Worm (Caenorhabditis elegans) whole organism, early embryonic: ENCODE results near the gene C09G9.5.
A peak's percentile ranks its signal among the peaks of the same experiment; 100 is the strongest.

ENCODE experiments used
- B0310.2 ChIP-seq: sonication (generic microtip); optimal IDR thresholded peaks from 2 replicates; lab custom pipeline; 2016; ENCODE audit warnings: mild to moderate bottlenecking, missing genetic modification characterization, missing compliant biosample characterization
- F13C5.2 ChIP-seq: sonication (generic microtip); optimal IDR thresholded peaks from 2 replicates; lab custom pipeline; 2017; ENCODE audit warnings: mild to moderate bottlenecking, missing genetic modification characterization, inconsistent platforms, missing compliant biosample characterization
- aly-1 ChIP-seq: sonication (generic microtip); optimal IDR thresholded peaks from 2 replicates; lab custom pipeline; 2016; ENCODE audit warnings: missing genetic modification characterization, missing compliant biosample characterization
- ama-1 ChIP-seq: fragments of 150-350 bp; optimal IDR thresholded peaks from 2 replicates; lab custom pipeline; 2014
- ceh-13 ChIP-seq: fragments of 200-800 bp; sonication (Bioruptor generic); optimal IDR thresholded peaks from 2 replicates; lab custom pipeline; 2018; ENCODE audit warnings: mild to moderate bottlenecking, missing genetic modification characterization, missing compliant biosample characterization
- ceh-36 ChIP-seq: sonication (generic microtip); optimal IDR thresholded peaks from 2 replicates; lab custom pipeline; 2016; ENCODE audit warnings: missing genetic modification characterization, inconsistent platforms, missing compliant biosample characterization
- ets-7 ChIP-seq: sonication (generic microtip); optimal IDR thresholded peaks from 2 replicates; lab custom pipeline; 2016; ENCODE audit warnings: missing genotype, missing genetic modification characterization, missing compliant biosample characterization
- flt-1 ChIP-seq: fragments of 200-800 bp; sonication (Bioruptor generic); IDR thresholded peaks from 2 replicates; pipeline ENCODE4 v1.3.6; 2022; ENCODE audit warnings: missing genetic modification characterization, missing compliant biosample characterization
- hmbx-1 ChIP-seq: sonication (generic microtip); optimal IDR thresholded peaks from 2 replicates; lab custom pipeline; 2016; ENCODE audit warnings: mild to moderate bottlenecking, missing genetic modification characterization, missing compliant biosample characterization
- hmg-4 ChIP-seq: fragments of 200-800 bp; sonication (Bioruptor generic); optimal IDR thresholded peaks from 2 replicates; lab custom pipeline; 2018; ENCODE audit warnings: mild to moderate bottlenecking, missing genetic modification characterization, missing compliant biosample characterization
- hnd-1 ChIP-seq: sonication (generic microtip); optimal IDR thresholded peaks from 2 replicates; lab custom pipeline; 2016; ENCODE audit warnings: missing genetic modification characterization, missing compliant biosample characterization
- pes-1 ChIP-seq: fragments of 200-800 bp; sonication (Bioruptor generic); IDR thresholded peaks from 2 replicates; pipeline ENCODE4 v1.3.6; 2022; ENCODE audit warnings: missing genetic modification reagents, missing genetic modification characterization, missing compliant biosample characterization
- scrt-1 ChIP-seq: fragments of 200-800 bp; sonication (Bioruptor generic); IDR thresholded peaks from 2 replicates; pipeline ENCODE4 v1.3.6; 2022; ENCODE audit warnings: missing genetic modification characterization, missing compliant biosample characterization
- sea-1 ChIP-seq: fragments of 200-800 bp; sonication (Bioruptor generic); conservative IDR thresholded peaks from 2 replicates; pipeline ENCODE4 v1.3.6; 2022; ENCODE audit warnings: missing genetic modification characterization, missing compliant biosample characterization
- tbx-11 ChIP-seq: fragments of 200-800 bp; sonication (Bioruptor generic); IDR thresholded peaks from 2 replicates; pipeline ENCODE4 v1.3.6; 2022; ENCODE audit warnings: missing genetic modification characterization, missing compliant biosample characterization
- tbx-37 ChIP-seq: fragments of 200-800 bp; sonication (Bioruptor generic); conservative IDR thresholded peaks from 2 replicates; pipeline ENCODE4 v1.3.6; 2022; ENCODE audit warnings: missing genetic modification reagents, missing genetic modification characterization, missing compliant biosample characterization
- tra-4 ChIP-seq: sonication (generic microtip); optimal IDR thresholded peaks from 2 replicates; lab custom pipeline; 2017; ENCODE audit warnings: missing genetic modification characterization, missing compliant biosample characterization

Gene C09G9.5

ce11 chrIV:8879810-8880209 is 6.5 kb upstream of the C09G9.5 start, which contains the start of gene npax-4:
TSS of gene npax-4 (minus strand) at chrIV:8879910.
- TF ChIP-seq flt-1 (GFP tag; lab: Robert Waterston, UW) (no peak), hmg-4 (GFP tag; lab: Kevin White, UChicago) (no peak), hmbx-1 (tag; lab: Kevin White, UChicago) (no peak), tbx-11 (GFP tag; lab: Robert Waterston, UW) (no peak), ceh-36 (tag; lab: Kevin White, UChicago) (no peak), ama-1 (lab: Kevin White, UChicago) (no peak), scrt-1 (GFP tag; lab: Robert Waterston, UW) (no peak), aly-1 (no peak)

ce11 chrIV:8881181-8881580 is 5.1 kb upstream of the C09G9.5 start, which contains the start of gene C09G9.8:
TSS of gene C09G9.8 (plus strand) at chrIV:8881481.
- TF ChIP-seq B0310.2 (tag; lab: Kevin White, UChicago) (no peak), pes-1 (GFP tag; lab: Robert Waterston, UW) (no peak), tbx-37 (GFP tag; lab: Robert Waterston, UW) (no peak), scrt-1 (GFP tag; lab: Robert Waterston, UW) (no peak), sea-1 (GFP tag; lab: Robert Waterston, UW) (no peak), tbx-11 (GFP tag; lab: Robert Waterston, UW) (no peak), F13C5.2 (tag; lab: Kevin White, UChicago) (no peak), tra-4 (tag; lab: Kevin White, UChicago) (no peak), hmbx-1 (tag; lab: Kevin White, UChicago) (no peak), aly-1 (no peak), hmg-4 (GFP tag; lab: Kevin White, UChicago) (no peak), ama-1 (lab: Kevin White, UChicago) (no peak), ceh-13 (GFP tag; lab: Kevin White, UChicago) (no peak), ceh-36 (tag; lab: Kevin White, UChicago) (no peak), flt-1 (GFP tag; lab: Robert Waterston, UW) (no peak), ets-7 (tag; lab: Kevin White, UChicago) (no peak)

- no peak for TF ChIP-seq hnd-1 (tag; lab: Kevin White, UChicago)
- no peak for TF ChIP-seq ama-1 (lab: Kevin White, UChicago)
- no peak for TF ChIP-seq F13C5.2 (tag; lab: Kevin White, UChicago)
- TF ChIP-seq ceh-36 (tag; lab: Kevin White, UChicago) = no peak
These were observed 2.2 kb downstream of the C09G9.5 start, which contains the start of gene oma-1 for ce11 chrIV:8888525-8889026. TSS of gene oma-1 (plus strand) at chrIV:8888976.

ce11 chrIV:8891131-8891530 is 4.8 kb downstream of the C09G9.5 start, which contains the start of gene spr-2:
TSS of gene spr-2 (plus strand) at chrIV:8891462.
- TF ChIP-seq B0310.2 (tag; lab: Kevin White, UChicago) = no peak
- TF ChIP-seq ceh-36 (tag; lab: Kevin White, UChicago) = no peak
- no peak for TF ChIP-seq hnd-1 (tag; lab: Kevin White, UChicago)
- no peak for TF ChIP-seq sea-1 (GFP tag; lab: Robert Waterston, UW)
- TF ChIP-seq tra-4 (tag; lab: Kevin White, UChicago) = no peak
- no peak for TF ChIP-seq ets-7 (tag; lab: Kevin White, UChicago)
- no peak for TF ChIP-seq ama-1 (lab: Kevin White, UChicago)
- no peak for TF ChIP-seq hmg-4 (GFP tag; lab: Kevin White, UChicago)
- TF ChIP-seq tbx-37 (GFP tag; lab: Robert Waterston, UW) = no peak
- TF ChIP-seq tbx-11 (GFP tag; lab: Robert Waterston, UW) = no peak
- no peak for TF ChIP-seq pes-1 (GFP tag; lab: Robert Waterston, UW)
- TF ChIP-seq flt-1 (GFP tag; lab: Robert Waterston, UW) = no peak
- no peak for TF ChIP-seq hmbx-1 (tag; lab: Kevin White, UChicago)
- TF ChIP-seq ceh-13 (GFP tag; lab: Kevin White, UChicago) = no peak
- TF ChIP-seq aly-1 = no peak

ce11 chrIV:8892558-8892957 is 6.2 kb downstream of the C09G9.5 start, which contains the start of gene C27B7.2:
TSS of gene C27B7.2 (plus strand) at chrIV:8892858.
- TF ChIP-seq F13C5.2 (tag; lab: Kevin White, UChicago) = no peak
- TF ChIP-seq aly-1 = no peak
- no peak for TF ChIP-seq tbx-37 (GFP tag; lab: Robert Waterston, UW)
- TF ChIP-seq sea-1 (GFP tag; lab: Robert Waterston, UW) = no peak
- no peak for TF ChIP-seq tbx-11 (GFP tag; lab: Robert Waterston, UW)
- no peak for TF ChIP-seq ets-7 (tag; lab: Kevin White, UChicago)
- no peak for TF ChIP-seq ceh-36 (tag; lab: Kevin White, UChicago)
- TF ChIP-seq hmbx-1 (tag; lab: Kevin White, UChicago) = no peak
- TF ChIP-seq ceh-13 (GFP tag; lab: Kevin White, UChicago) = no peak
- no peak for TF ChIP-seq flt-1 (GFP tag; lab: Robert Waterston, UW)
- no peak for TF ChIP-seq hmg-4 (GFP tag; lab: Kevin White, UChicago)
- TF ChIP-seq hnd-1 (tag; lab: Kevin White, UChicago) = no peak
- TF ChIP-seq pes-1 (GFP tag; lab: Robert Waterston, UW) = no peak
- TF ChIP-seq B0310.2 (tag; lab: Kevin White, UChicago) = no peak
- no peak for TF ChIP-seq ama-1 (lab: Kevin White, UChicago)
- no peak for TF ChIP-seq scrt-1 (GFP tag; lab: Robert Waterston, UW)
- no peak for TF ChIP-seq tra-4 (tag; lab: Kevin White, UChicago)

ce11 chrIV:8893746-8894145 is 7.4 kb downstream of the C09G9.5 start, which contains the start of gene rad-54.L2:
TSS of gene rad-54.L2 (plus strand) at chrIV:8894077.
- TF ChIP-seq hnd-1 (tag; lab: Kevin White, UChicago) = no peak
- TF ChIP-seq F13C5.2 (tag; lab: Kevin White, UChicago) = peak; percentile 7
- no peak for TF ChIP-seq pes-1 (GFP tag; lab: Robert Waterston, UW)

- TF ChIP-seq F13C5.2 (tag; lab: Kevin White, UChicago) (no peak), ets-7 (tag; lab: Kevin White, UChicago) (no peak), hnd-1 (tag; lab: Kevin White, UChicago) (no peak), ama-1 (lab: Kevin White, UChicago) (no peak), sea-1 (GFP tag; lab: Robert Waterston, UW) (no peak), hmbx-1 (tag; lab: Kevin White, UChicago) (no peak), flt-1 (GFP tag; lab: Robert Waterston, UW) (no peak), scrt-1 (GFP tag; lab: Robert Waterston, UW) (no peak), pes-1 (GFP tag; lab: Robert Waterston, UW) (no peak), ceh-13 (GFP tag; lab: Kevin White, UChicago) (no peak), tbx-11 (GFP tag; lab: Robert Waterston, UW) (no peak), tbx-37 (GFP tag; lab: Robert Waterston, UW) (no peak), ceh-36 (tag; lab: Kevin White, UChicago) (no peak), hmg-4 (GFP tag; lab: Kevin White, UChicago) (no peak)
These were observed 15.0 kb downstream of the C09G9.5 start, which contains the start of gene C27B7.5 for ce11 chrIV:8901346-8901745. TSS of gene C27B7.5 (plus strand) at chrIV:8901646.
